Worm (Caenorhabditis elegans): ENCODE data around the gene spig-7.

Gene spig-7

ce11 chrV:1536979-1537378 is 42.4 kb downstream of the spig-7 start, which contains the start of gene K02H11.9:
TSS of gene K02H11.9 (minus strand) at chrV:1537079.
- TF ChIP-seq atf-7 (tag; optimal IDR thresholded peaks at IDR 0.05) (no peak), egl-44 (GFP tag; IDR thresholded peaks at IDR 0.05) (no peak), Y79H2A.3 (GFP tag; conservative IDR thresholded peaks at IDR 0.05) (no peak), F57A8.1 (GFP tag; optimal IDR thresholded peaks at IDR 0.05) (no peak), ceh-79 (tag; optimal IDR thresholded peaks at IDR 0.05) (no peak), F33H1.4 (GFP tag; IDR thresholded peaks at IDR 0.05) (no peak), hmg-1.2 (GFP tag; IDR thresholded peaks at IDR 0.05) (no peak), lin-54 (GFP tag; optimal IDR thresholded peaks at IDR 0.05) (no peak)

DNA sequence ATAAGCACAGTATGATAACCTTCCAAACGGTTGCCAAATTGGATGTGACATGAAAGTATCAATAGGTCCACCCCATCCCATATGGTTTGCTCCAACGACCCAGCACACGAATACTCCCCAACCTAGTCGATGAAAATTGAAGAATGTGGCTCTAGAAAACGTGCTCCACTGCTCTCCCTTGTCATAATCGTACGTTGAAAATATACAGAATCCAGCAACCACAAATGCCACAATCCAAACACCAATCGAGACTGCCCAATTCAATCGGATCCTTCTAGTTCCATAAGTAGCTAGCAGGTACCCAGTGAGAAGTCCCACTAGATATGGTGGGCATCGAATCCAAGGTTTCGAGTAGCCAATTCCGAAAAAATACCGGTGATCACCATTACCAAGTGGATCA is 44.3 kb downstream of the spig-7 start:
- no peak for TF ChIP-seq lin-26 (GFP tag; IDR thresholded peaks at IDR 0.05)
- TF ChIP-seq fkh-3 (tag; optimal IDR thresholded peaks at IDR 0.05): no peak
- no peak for TF ChIP-seq mes-4 (tag; optimal IDR thresholded peaks at IDR 0.05)
- no peak for TF ChIP-seq ama-1 (optimal IDR thresholded peaks at IDR 0.05)
- TF ChIP-seq ama-1 (GFP tag; optimal IDR thresholded peaks at IDR 0.05): no peak
- TF ChIP-seq bed-2 (GFP tag; IDR thresholded peaks at IDR 0.05): no peak
- no peak for TF ChIP-seq ceh-91 (GFP tag; IDR thresholded peaks at IDR 0.05)
- TF ChIP-seq hlh-12 (tag; optimal IDR thresholded peaks at IDR 0.05): no peak
- TF ChIP-seq nhr-27 (tag; optimal IDR thresholded peaks at IDR 0.05): no peak
- TF ChIP-seq lsl-1 (GFP tag; optimal IDR thresholded peaks at IDR 0.05): no peak
- TF ChIP-seq rpc-1 (optimal IDR thresholded peaks at IDR 0.05): no peak
- no peak for TF ChIP-seq rpc-1 (tag; optimal IDR thresholded peaks at IDR 0.05)
- TF ChIP-seq F57A8.1 (GFP tag; optimal IDR thresholded peaks at IDR 0.05): no peak
- TF ChIP-seq let-607 (tag; optimal IDR thresholded peaks at IDR 0.05): no peak

ce11 chrV:1540249-1540648 is 45.7 kb downstream of the spig-7 start:
- no peak for TF ChIP-seq snpc-1.3 (tag; optimal IDR thresholded peaks at IDR 0.05; ENCODE audit: insufficient read depth)
- TF ChIP-seq unc-130 (GFP tag; optimal IDR thresholded peaks at IDR 0.05): no peak
- TF ChIP-seq ceh-79 (tag; optimal IDR thresholded peaks at IDR 0.05): no peak
- TF ChIP-seq rcor-1 (GFP tag; IDR thresholded peaks at IDR 0.05): no peak

ce11 chrV:1541786-1542185 is 47.2 kb downstream of the spig-7 start, which contains the start of gene oac-31:
TSS of gene oac-31 (minus strand) at chrV:1541886.
- TF ChIP-seq aptf-2 (GFP tag; conservative IDR thresholded peaks at IDR 0.05) (no peak), nfya-2 (GFP tag; IDR thresholded peaks at IDR 0.05) (no peak), B0035.1 (tag; optimal IDR thresholded peaks at IDR 0.05) (no peak), hlh-12 (tag; optimal IDR thresholded peaks at IDR 0.05) (no peak), nfya-1 (tag; optimal IDR thresholded peaks at IDR 0.05; ENCODE audit: borderline replicate concordance, insufficient read depth) (no peak), rec-8 (tag; optimal IDR thresholded peaks at IDR 0.05) (no peak), B0336.3 (GFP tag; IDR thresholded peaks at IDR 0.05) (no peak), ztf-22 (GFP tag; optimal IDR thresholded peaks at IDR 0.05) (no peak), Y67H2A.10 (GFP tag; conservative IDR thresholded peaks at IDR 0.05) (no peak), attf-5 (GFP tag; optimal IDR thresholded peaks at IDR 0.05) (no peak), mxl-1 (tag; optimal IDR thresholded peaks at IDR 0.05) (no peak), ceh-40 (GFP tag; IDR thresholded peaks at IDR 0.05) (no peak), attf-3 (GFP tag; conservative IDR thresholded peaks at IDR 0.05) (no peak), hsf-1 (GFP tag; IDR thresholded peaks at IDR 0.05) (no peak), bed-1 (GFP tag; IDR thresholded peaks at IDR 0.05) (no peak), mes-4 (tag; optimal IDR thresholded peaks at IDR 0.05) (no peak)

All from whole organism, young adult.